Fruit fly (Drosophila melanogaster) Kc167 (cell line): ENCODE data around the gene RYa-R.

Experiments used
- h ChIP-seq: fragments of >200 bp; optimal IDR thresholded peaks from 3 replicates; lab custom pipeline; 2018; ENCODE audit warnings: missing external identifiers
- ttk ChIP-seq: sonication (Bioruptor generic); optimal IDR thresholded peaks from 2 replicates; lab custom pipeline; 2017; ENCODE audit warnings: missing external identifiers

- no peak for TF ChIP-seq ttk
- no peak for TF ChIP-seq h (lab: Kevin White, UChicago)
Observed at dm6 chr3R:26980282-26980691, 16.5 kb upstream of the RYa-R start.
